Worm (Caenorhabditis elegans): ENCODE results near the gene srh-69.
"Not testable (repeated sequence)": the region's sequence is repeated elsewhere in the genome, so short reads cannot be mapped to it uniquely, and the experiment has no call there.

srh-69 gene

ce11 chrII:12541670-12542080, 27.2 kb upstream of the srh-69 start:
- TF ChIP-seq fos-1 (tag; optimal IDR thresholded peaks at IDR 0.05) (peak; percentile 39), sma-3 (GFP tag; optimal IDR thresholded peaks at IDR 0.05) (peak; percentile 5), nhr-21 (tag; optimal IDR thresholded peaks at IDR 0.05) (peak; percentile 7)

ce11 chrII:12539395-12539794, 24.9 kb upstream of the srh-69 start:
- TF ChIP-seq ZK546.5 (tag; optimal IDR thresholded peaks at IDR 0.05) (no peak), zag-1 (tag; optimal IDR thresholded peaks at IDR 0.05) (no peak), nhr-11 (tag; optimal IDR thresholded peaks at IDR 0.05) (no peak), ztf-4 (tag; optimal IDR thresholded peaks at IDR 0.05) (no peak), snpc-4 (tag; optimal IDR thresholded peaks at IDR 0.05) (no peak), nhr-21 (tag; optimal IDR thresholded peaks at IDR 0.05) (no peak), lin-39 (tag; optimal IDR thresholded peaks at IDR 0.05) (no peak), nhr-23 (tag; optimal IDR thresholded peaks at IDR 0.05) (no peak), ceh-82 (tag; optimal IDR thresholded peaks at IDR 0.05) (no peak), sma-3 (GFP tag; optimal IDR thresholded peaks at IDR 0.05) (no peak), blmp-1 (tag; optimal IDR thresholded peaks at IDR 0.05; ENCODE audit: insufficient read depth) (no peak), lsy-2 (tag; optimal IDR thresholded peaks at IDR 0.05) (no peak)

ce11 chrII:12536203-12536602, 21.7 kb upstream of the srh-69 start, which contains the start of gene F49C5.3:
Gene F49C5.3 (plus strand): TSS chrII:12536503.
- not testable (repeated sequence) for TF ChIP-seq ama-1 (optimal IDR thresholded peaks at IDR 0.05); nhr-11 (tag; optimal IDR thresholded peaks at IDR 0.05); elt-3 (tag; optimal IDR thresholded peaks at IDR 0.05)

ce11 chrII:12535297-12535803, 20.8 kb upstream of the srh-69 start, which contains the start of gene nimk-1:
Gene nimk-1 (plus strand): TSS chrII:12535753.
- no peak for TF ChIP-seq unc-39 (tag; optimal IDR thresholded peaks at IDR 0.05)
- no peak for TF ChIP-seq ztf-11 (tag; optimal IDR thresholded peaks at IDR 0.05)
- no peak for TF ChIP-seq ztf-4 (tag; optimal IDR thresholded peaks at IDR 0.05)
- TF ChIP-seq nhr-6 (tag; optimal IDR thresholded peaks at IDR 0.05), result no peak
- TF ChIP-seq ama-1 (optimal IDR thresholded peaks at IDR 0.05), result no peak
- TF ChIP-seq mbf-1 (tag; optimal IDR thresholded peaks at IDR 0.05), result no peak
- no peak for TF ChIP-seq crh-2 (tag; optimal IDR thresholded peaks at IDR 0.05)
- no peak for TF ChIP-seq nhr-12 (tag; optimal IDR thresholded peaks at IDR 0.05)
- no peak for TF ChIP-seq nhr-10 (tag; optimal IDR thresholded peaks at IDR 0.05)

- TF ChIP-seq blmp-1 (tag; optimal IDR thresholded peaks at IDR 0.05; ENCODE audit: insufficient read depth), result no peak
- no peak for TF ChIP-seq unc-55 (GFP tag; optimal IDR thresholded peaks at IDR 0.05)
- no peak for TF ChIP-seq snpc-4 (tag; optimal IDR thresholded peaks at IDR 0.05)
- no peak for TF ChIP-seq Y55F3AM.14 (GFP tag; optimal IDR thresholded peaks at IDR 0.05)
- TF ChIP-seq lsy-2 (tag; optimal IDR thresholded peaks at IDR 0.05), result no peak
- no peak for TF ChIP-seq nhr-21 (tag; optimal IDR thresholded peaks at IDR 0.05)
- TF ChIP-seq ztf-4 (tag; optimal IDR thresholded peaks at IDR 0.05), result no peak
- TF ChIP-seq mab-5 (tag; optimal IDR thresholded peaks at IDR 0.05), result no peak
- no peak for TF ChIP-seq F13H6.1 (tag; optimal IDR thresholded peaks at IDR 0.05)
- TF ChIP-seq lin-13 (GFP tag; optimal IDR thresholded peaks at IDR 0.05), result no peak
- TF ChIP-seq unc-62 (GFP tag; optimal IDR thresholded peaks at IDR 0.05), result no peak
- TF ChIP-seq fos-1 (tag; optimal IDR thresholded peaks at IDR 0.05), result no peak
Observed at ce11 chrII:12530958-12531357, 16.4 kb upstream of the srh-69 start, which contains the start of gene srx-120. Gene srx-120 (plus strand): TSS chrII:12531258.

ce11 chrII:12527947-12528346, 13.4 kb upstream of the srh-69 start, which contains the start of gene srx-119:
Gene srx-119 (plus strand): TSS chrII:12528247.
- no peak for TF ChIP-seq ztf-11 (tag; optimal IDR thresholded peaks at IDR 0.05)
- TF ChIP-seq sem-4 (tag; optimal IDR thresholded peaks at IDR 0.05), result no peak
- TF ChIP-seq sma-9 (GFP tag; optimal IDR thresholded peaks at IDR 0.05), result no peak
- TF ChIP-seq sma-9 (tag; optimal IDR thresholded peaks at IDR 0.05), result no peak
- no peak for TF ChIP-seq nhr-10 (tag; optimal IDR thresholded peaks at IDR 0.05)
- no peak for TF ChIP-seq nhr-129 (tag; optimal IDR thresholded peaks at IDR 0.05)
